Fruit fly (Drosophila melanogaster) whole organism: Measurements from ENCODE around the gene mIF2.

Source experiments
- CG8478 ChIP-seq: fragments of >200 bp; optimal IDR thresholded peaks from 2 replicates; lab custom pipeline; 2018; ENCODE audit warnings: inconsistent platforms
- Dll ChIP-seq: fragments of >200 bp; optimal IDR thresholded peaks from 2 replicates; lab custom pipeline; 2017
- EcR ChIP-seq, 2 experiments: fragments of >200 bp; optimal IDR thresholded peaks; 2 replicates each; lab custom pipeline; 2017; ENCODE audit warnings: missing biosample characterization in 2 of 2, missing genetic modification characterization in 2 of 2, missing genetic modification reagents in 2 of 2
- pan ChIP-seq: fragments of >200 bp; optimal IDR thresholded peaks from 2 replicates; lab custom pipeline; 2017
- psq ChIP-seq: fragments of >200 bp; optimal IDR thresholded peaks from 2 replicates; lab custom pipeline; 2017
- usp ChIP-seq: fragments of >200 bp; optimal IDR thresholded peaks from 2 replicates; lab custom pipeline; 2017; ENCODE audit warnings: missing biosample characterization, missing genetic modification characterization, mixed read lengths

dm6 chr3R:28569529-28570175, 25.0 kb upstream of the mIF2 start:
- TF ChIP-seq usp (GFP tag; lab: Kevin White, UChicago) = no peak
- no peak for TF ChIP-seq psq (lab: Kevin White, UChicago)
- no peak for TF ChIP-seq EcR (GFP tag; optimal IDR thresholded peaks at IDR 0.05; lab: Kevin White, UChicago)
- TF ChIP-seq CG8478 (lab: Kevin White, UChicago) = no peak
- no peak for TF ChIP-seq Dll (lab: Kevin White, UChicago)
- TF ChIP-seq pan (lab: Kevin White, UChicago) = no peak
